Worm (Caenorhabditis elegans) whole organism, L1 larva: ENCODE results near the gene F14F7.4.

Experiments used
- C04F5.9 ChIP-seq: sonication (generic microtip); optimal IDR thresholded peaks from 2 replicates; lab custom pipeline; 2016; ENCODE audit warnings: missing genetic modification characterization, missing compliant biosample characterization
- C16A3.4 ChIP-seq: fragments of 150-350 bp; optimal IDR thresholded peaks from 2 replicates; lab custom pipeline; 2014; ENCODE audit warnings: missing biosample characterization, missing genetic modification characterization
- C34B4.2 ChIP-seq: sonication (generic microtip); optimal IDR thresholded peaks from 2 replicates; lab custom pipeline; 2017; ENCODE audit warnings: mild to moderate bottlenecking, missing genetic modification characterization, missing compliant biosample characterization
- alr-1 ChIP-seq: fragments of 200-800 bp; sonication (Bioruptor generic); optimal IDR thresholded peaks from 2 replicates; lab custom pipeline; 2018; ENCODE audit warnings: borderline replicate concordance, mild to moderate bottlenecking, missing genetic modification characterization, missing compliant biosample characterization
- aly-2 ChIP-seq: fragments of 150-350 bp; optimal IDR thresholded peaks from 2 replicates; lab custom pipeline; 2014; ENCODE audit warnings: missing biosample characterization, missing genetic modification characterization
- ama-1 ChIP-seq: fragments of 150-350 bp; optimal IDR thresholded peaks from 2 replicates; lab custom pipeline; 2014
- blmp-1 ChIP-seq: fragments of 150-350 bp; optimal IDR thresholded peaks from 2 replicates; lab custom pipeline; 2014; ENCODE audit warnings: missing biosample characterization, missing genetic modification characterization
- ceh-63 ChIP-seq: fragments of 200-800 bp; sonication (Bioruptor generic); optimal IDR thresholded peaks from 2 replicates; lab custom pipeline; 2018; ENCODE audit warnings: mild to moderate bottlenecking, missing genetic modification characterization, missing compliant biosample characterization
- ceh-90 ChIP-seq: sonication (generic microtip); optimal IDR thresholded peaks from 2 replicates; lab custom pipeline; 2016; ENCODE audit warnings: missing genetic modification characterization, missing compliant biosample characterization
- ces-1 ChIP-seq: fragments of 150-350 bp; optimal IDR thresholded peaks from 2 replicates; lab custom pipeline; 2014; ENCODE audit warnings: missing biosample characterization, missing genetic modification reagents, missing genetic modification characterization
- dpl-1 ChIP-seq, 3 experiments: fragments of 150-350 bp in 2 of 3; sonication (generic microtip) in 1 of 3; optimal IDR thresholded peaks; 2 replicates each; lab custom pipeline; 2014 to 2017; ENCODE audit warnings: missing biosample characterization in 3 of 3, missing genetic modification characterization in 3 of 3, missing genetic modification reagents in 3 of 3
- efl-3 ChIP-seq: fragments of 200-800 bp; sonication (Bioruptor generic); optimal IDR thresholded peaks from 2 replicates; lab custom pipeline; 2018; ENCODE audit warnings: mild to moderate bottlenecking, missing genetic modification characterization, missing compliant biosample characterization
- ets-5 ChIP-seq: fragments of 200-800 bp; sonication (Bioruptor generic); IDR thresholded peaks from 2 replicates; pipeline ENCODE4 v1.3.6; 2022; ENCODE audit warnings: missing genetic modification characterization, missing compliant biosample characterization
- fkh-10 ChIP-seq: sonication (generic microtip); optimal IDR thresholded peaks from 2 replicates; lab custom pipeline; 2017; ENCODE audit warnings: missing biosample characterization, missing genetic modification reagents, missing genetic modification characterization
- fkh-8 ChIP-seq: sonication (generic microtip); optimal IDR thresholded peaks from 2 replicates; lab custom pipeline; 2016; ENCODE audit warnings: mild to moderate bottlenecking, missing genetic modification characterization, missing compliant biosample characterization
- fos-1 ChIP-seq: fragments of 150-350 bp; optimal IDR thresholded peaks from 2 replicates; lab custom pipeline; 2014; ENCODE audit warnings: missing biosample characterization, missing genetic modification characterization
- hlh-17 ChIP-seq: fragments of 200-800 bp; sonication (Bioruptor generic); optimal IDR thresholded peaks from 2 replicates; lab custom pipeline; 2018; ENCODE audit warnings: missing genetic modification characterization, mild to moderate bottlenecking, missing compliant biosample characterization, moderate library complexity, borderline replicate concordance
- hlh-4 ChIP-seq: sonication (generic microtip); optimal IDR thresholded peaks from 2 replicates; lab custom pipeline; 2016; ENCODE audit warnings: mild to moderate bottlenecking, missing genetic modification characterization, missing compliant biosample characterization
- hpl-2 ChIP-seq: fragments of 150-350 bp; optimal IDR thresholded peaks from 2 replicates; lab custom pipeline; 2014; ENCODE audit warnings: missing biosample characterization, missing genetic modification reagents, missing genetic modification characterization
- jun-1 ChIP-seq: fragments of 150-350 bp; optimal IDR thresholded peaks from 2 replicates; lab custom pipeline; 2014; ENCODE audit warnings: missing biosample characterization, missing genetic modification reagents, missing genetic modification characterization
- lin-13 ChIP-seq: fragments of 150-350 bp; optimal IDR thresholded peaks from 2 replicates; lab custom pipeline; 2014; ENCODE audit warnings: missing biosample characterization, missing genetic modification reagents, missing genetic modification characterization
- lin-15B ChIP-seq: fragments of 150-350 bp; sonication (generic microtip); optimal IDR thresholded peaks from 3 replicates; lab custom pipeline; 2014; ENCODE audit warnings: missing biosample characterization, missing genetic modification characterization
- lir-3 ChIP-seq: sonication (generic microtip); optimal IDR thresholded peaks from 2 replicates; lab custom pipeline; 2016; ENCODE audit warnings: mild to moderate bottlenecking, missing genetic modification characterization, moderate library complexity, missing compliant biosample characterization; ENCODE audit not compliant: poor library complexity
- lsy-2 ChIP-seq, 2 experiments: fragments of 150-350 bp; optimal IDR thresholded peaks; 2 replicates each; lab custom pipeline; 2014; ENCODE audit warnings: missing biosample characterization in 2 of 2, missing genetic modification characterization in 2 of 2
- mab-9 ChIP-seq: fragments of 200-800 bp; sonication (Bioruptor generic); IDR thresholded peaks from 2 replicates; pipeline ENCODE4 v1.3.6; 2022; ENCODE audit warnings: missing genetic modification reagents, missing genetic modification characterization, missing compliant biosample characterization
- mep-1 ChIP-seq: fragments of 150-350 bp; optimal IDR thresholded peaks from 2 replicates; lab custom pipeline; 2014; ENCODE audit warnings: missing biosample characterization, missing genetic modification characterization
- nhr-12 ChIP-seq: sonication (generic microtip); optimal IDR thresholded peaks from 2 replicates; lab custom pipeline; 2017; ENCODE audit warnings: missing biosample characterization, missing genetic modification characterization
- nhr-237 ChIP-seq: fragments of 150-350 bp; optimal IDR thresholded peaks from 2 replicates; lab custom pipeline; 2014; ENCODE audit warnings: missing biosample characterization, missing genetic modification characterization
- nhr-28 ChIP-seq: fragments of 150-350 bp; optimal IDR thresholded peaks from 2 replicates; lab custom pipeline; 2014; ENCODE audit warnings: missing biosample characterization, missing genetic modification characterization
- nhr-71 ChIP-seq: sonication (generic microtip); optimal IDR thresholded peaks from 2 replicates; lab custom pipeline; 2016; ENCODE audit warnings: mild to moderate bottlenecking, missing genetic modification characterization, moderate library complexity, missing compliant biosample characterization
- nhr-76 ChIP-seq: sonication (generic microtip); optimal IDR thresholded peaks from 2 replicates; lab custom pipeline; 2017; ENCODE audit warnings: missing biosample characterization, missing genetic modification characterization
- nhr-77 ChIP-seq: fragments of 150-350 bp; optimal IDR thresholded peaks from 2 replicates; lab custom pipeline; 2014; ENCODE audit warnings: missing biosample characterization, missing genetic modification characterization
- nhr-84 ChIP-seq: sonication (generic microtip); optimal IDR thresholded peaks from 2 replicates; lab custom pipeline; 2017; ENCODE audit warnings: missing biosample characterization, missing genetic modification characterization
- nhr-85 ChIP-seq: sonication (generic microtip); peaks from one replicate; lab custom pipeline; 2016; ENCODE audit warnings: missing genetic modification characterization, inconsistent platforms, missing compliant biosample characterization
- pqm-1 ChIP-seq: sonication (generic microtip); optimal IDR thresholded peaks from 3 replicates; lab custom pipeline; 2017; ENCODE audit warnings: missing biosample characterization, missing genetic modification characterization
- rnt-1 ChIP-seq: sonication (generic microtip); optimal IDR thresholded peaks from 2 replicates; lab custom pipeline; 2016; ENCODE audit warnings: mild to moderate bottlenecking, missing genetic modification characterization, moderate library complexity, missing compliant biosample characterization
- skn-1 ChIP-seq: fragments of 150-350 bp; optimal IDR thresholded peaks from 2 replicates; lab custom pipeline; 2014; ENCODE audit warnings: missing biosample characterization, missing genetic modification characterization
- snu-23 ChIP-seq: sonication (generic microtip); optimal IDR thresholded peaks from 2 replicates; lab custom pipeline; 2016; ENCODE audit warnings: missing genetic modification characterization, missing compliant biosample characterization
- sptf-1 ChIP-seq: fragments of 150-350 bp; optimal IDR thresholded peaks from 2 replicates; lab custom pipeline; 2014; ENCODE audit warnings: missing biosample characterization, missing genetic modification characterization
- swsn-7 ChIP-seq: sonication (generic microtip); optimal IDR thresholded peaks from 2 replicates; lab custom pipeline; 2016; ENCODE audit warnings: missing genetic modification characterization, missing compliant biosample characterization
- tbx-2 ChIP-seq: sonication (generic microtip); optimal IDR thresholded peaks from 2 replicates; lab custom pipeline; 2016; ENCODE audit warnings: missing genetic modification characterization, missing compliant biosample characterization
- tlp-1 ChIP-seq: fragments of 150-350 bp; optimal IDR thresholded peaks from 2 replicates; lab custom pipeline; 2014; ENCODE audit warnings: missing biosample characterization, missing genetic modification characterization
- unc-62 ChIP-seq: fragments of 150-350 bp; optimal IDR thresholded peaks from 2 replicates; lab custom pipeline; 2014; ENCODE audit warnings: missing biosample characterization, missing genetic modification reagents, missing genetic modification characterization
- unc-86 ChIP-seq: sonication (generic microtip); optimal IDR thresholded peaks from 2 replicates; lab custom pipeline; 2016; ENCODE audit warnings: missing genetic modification characterization, missing compliant biosample characterization
- vab-15 ChIP-seq: sonication (generic microtip); optimal IDR thresholded peaks from 2 replicates; lab custom pipeline; 2017; ENCODE audit warnings: missing genotype, mild to moderate bottlenecking, missing genetic modification characterization, missing compliant biosample characterization
- zag-1 ChIP-seq: fragments of 150-350 bp; optimal IDR thresholded peaks from 2 replicates; lab custom pipeline; 2014; ENCODE audit warnings: missing biosample characterization, missing genetic modification characterization
- zip-4 ChIP-seq: fragments of 200-800 bp; sonication (Bioruptor generic); optimal IDR thresholded peaks from 2 replicates; lab custom pipeline; 2018; ENCODE audit warnings: mild to moderate bottlenecking, missing genetic modification characterization, moderate library complexity, missing compliant biosample characterization
- ztf-4 ChIP-seq: fragments of 150-350 bp; optimal IDR thresholded peaks from 2 replicates; lab custom pipeline; 2014; ENCODE audit warnings: missing biosample characterization, missing genetic modification characterization

F14F7.4 gene

DNA sequence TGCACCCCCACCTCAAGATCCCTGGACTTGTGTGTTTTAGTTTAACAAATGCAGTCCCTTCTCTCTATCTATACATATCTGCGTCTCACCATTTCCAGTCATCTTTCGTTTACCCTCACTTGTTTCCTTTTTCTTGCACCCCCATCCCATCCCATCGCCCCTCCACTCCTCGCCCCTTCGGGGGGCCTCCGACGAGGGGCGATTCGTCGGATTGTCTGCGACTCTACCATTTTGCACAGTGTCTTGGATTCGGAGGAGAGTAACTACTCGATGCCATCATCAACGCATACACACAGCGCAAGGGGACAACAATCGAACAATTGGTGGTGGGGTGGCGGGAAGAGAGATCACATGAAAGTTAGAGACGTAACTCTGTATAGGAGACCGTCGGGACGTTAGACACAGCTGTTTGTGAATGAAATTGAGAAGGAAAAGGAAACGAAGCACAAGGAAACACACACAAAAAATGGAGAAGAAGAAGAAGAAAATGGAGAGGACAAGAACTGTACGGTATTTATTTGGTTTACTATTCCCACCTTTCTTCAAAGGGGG lies 33.0 kb upstream of the F14F7.4 start (continued):
- peak; percentile 96 for TF ChIP-seq nhr-77 (tag; lab: Kevin White, UChicago)
- peak; percentile 92 for TF ChIP-seq C16A3.4 (tag; lab: Kevin White, UChicago)
- peak; percentile 83 for TF ChIP-seq fos-1
- TF ChIP-seq jun-1 (tag; lab: Kevin White, UChicago), result peak; percentile 91
- TF ChIP-seq nhr-237 (tag; lab: Kevin White, UChicago), result peak; percentile 82
- peak; percentile 90 to 92 for TF ChIP-seq lsy-2 (tag; optimal IDR thresholded peaks at IDR 0.05; lab: Kevin White, UChicago)
- peak; percentile 61 for TF ChIP-seq vab-15
- TF ChIP-seq ztf-4, result peak; percentile 92
- TF ChIP-seq lir-3 (tag; lab: Kevin White, UChicago), result peak; percentile 52

DNA sequence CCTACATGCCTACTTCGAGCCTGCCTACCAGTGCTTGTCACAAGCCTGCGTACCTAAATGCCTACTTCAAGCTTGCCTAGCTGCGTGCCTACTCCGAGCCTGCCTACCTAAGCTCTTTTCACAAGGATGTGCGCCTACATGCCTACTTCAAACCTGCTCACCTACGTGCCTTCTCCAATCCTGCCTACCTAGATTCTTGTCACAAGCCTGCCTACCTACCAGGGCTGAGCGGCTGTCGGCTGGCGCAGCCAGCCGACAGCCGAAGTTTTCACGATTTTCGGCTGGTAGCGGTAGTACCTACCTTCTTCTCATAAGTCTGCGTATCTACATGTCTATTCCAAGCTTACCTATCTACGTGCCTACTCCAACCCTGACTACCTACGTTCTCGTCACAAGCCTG lies 32.2 kb upstream of the F14F7.4 start:
- no peak for TF ChIP-seq nhr-28 (tag; lab: Kevin White, UChicago)
- TF ChIP-seq rnt-1 (tag; lab: Kevin White, UChicago), result peak; percentile 7
- no peak for TF ChIP-seq C04F5.9
- TF ChIP-seq ets-5 (GFP tag; lab: Robert Waterston, UW), result 0 out of 2 replicates have a peak, but pooled peaks have one; percentile 78
- TF ChIP-seq mab-9 (GFP tag; lab: Robert Waterston, UW), result peak; percentile 24; the same call in 1 of the 2 replicates
- TF ChIP-seq unc-62 (GFP tag; lab: Kevin White, UChicago), result no peak

DNA sequence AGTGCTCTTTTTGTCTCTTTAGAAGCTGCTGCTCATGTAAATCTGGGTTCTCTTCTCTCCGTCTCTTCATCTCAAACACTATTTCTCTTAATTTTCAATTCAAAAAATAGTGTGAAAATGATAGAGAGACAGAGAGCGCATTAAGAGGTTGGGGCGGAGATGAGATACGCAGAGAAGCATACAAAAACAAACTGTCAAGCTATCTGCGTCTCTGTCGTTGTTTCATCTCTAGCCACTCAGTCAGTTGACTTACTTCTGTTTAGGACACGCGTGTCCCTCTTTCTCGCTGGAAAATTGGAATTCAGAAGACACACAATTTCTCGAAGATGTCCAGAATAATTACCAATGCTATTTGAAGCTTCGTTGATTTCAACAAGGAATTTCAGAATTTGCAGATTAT lies 31.6 kb upstream of the F14F7.4 start:
- TF ChIP-seq swsn-7 (tag; lab: Kevin White, UChicago), result peak; percentile 97
- TF ChIP-seq nhr-76, result peak; percentile 50
- peak; percentile 93 for TF ChIP-seq aly-2 (tag; lab: Kevin White, UChicago)
- TF ChIP-seq ztf-4, result peak; percentile 96
- TF ChIP-seq dpl-1 (GFP tag; optimal IDR thresholded peaks at IDR 0.05; lab: Kevin White, UChicago), result peak; percentile 65 to 75 (median 73)
- peak; percentile 97 for TF ChIP-seq fkh-8 (tag; lab: Kevin White, UChicago)
- TF ChIP-seq nhr-12 (tag; lab: Kevin White, UChicago), result no peak
- TF ChIP-seq blmp-1 (tag; lab: Kevin White, UChicago), result peak; percentile 55
- peak; percentile 69 for TF ChIP-seq ces-1 (GFP tag; lab: Kevin White, UChicago)
- TF ChIP-seq hpl-2 (GFP tag; lab: Kevin White, UChicago), result peak; percentile 91
- peak; percentile 65 for TF ChIP-seq zip-4 (GFP tag; lab: Kevin White, UChicago)
- no peak for TF ChIP-seq pqm-1 (tag; lab: Kevin White, UChicago)
- peak; percentile 99 for TF ChIP-seq nhr-71 (tag; lab: Kevin White, UChicago)
- TF ChIP-seq lsy-2 (tag; optimal IDR thresholded peaks at IDR 0.05; lab: Kevin White, UChicago), result peak; percentile 95
- peak; percentile 86 for TF ChIP-seq C16A3.4 (tag; lab: Kevin White, UChicago)
- peak; percentile 94 for TF ChIP-seq lin-13 (GFP tag; lab: Kevin White, UChicago)
- TF ChIP-seq efl-3 (GFP tag; lab: Kevin White, UChicago), result no peak
- TF ChIP-seq tlp-1 (tag; lab: Kevin White, UChicago), result no peak
- TF ChIP-seq nhr-85 (tag; lab: Kevin White, UChicago), result peak; percentile 99
- peak; percentile 98 for TF ChIP-seq snu-23 (GFP tag; lab: Kevin White, UChicago)
- peak; percentile 99 for TF ChIP-seq tbx-2 (tag; lab: Kevin White, UChicago)
- TF ChIP-seq ceh-90 (tag; lab: Kevin White, UChicago), result peak; percentile 42
- TF ChIP-seq jun-1 (tag; lab: Kevin White, UChicago), result peak; percentile 94
- peak; percentile 82 for TF ChIP-seq skn-1
- TF ChIP-seq zag-1 (tag; lab: Kevin White, UChicago), result peak; percentile 92
- TF ChIP-seq fkh-10 (GFP tag; lab: Kevin White, UChicago), result peak; percentile 97
- TF ChIP-seq mab-9 (GFP tag; lab: Robert Waterston, UW), result peak; percentile 85
- TF ChIP-seq ceh-63 (GFP tag; lab: Kevin White, UChicago), result no peak
- peak; percentile 97 for TF ChIP-seq mep-1 (tag; lab: Kevin White, UChicago)
- TF ChIP-seq hlh-17 (GFP tag; lab: Kevin White, UChicago), result no peak
- TF ChIP-seq C34B4.2 (tag; lab: Kevin White, UChicago), result no peak
- no peak for TF ChIP-seq alr-1 (tag; lab: Kevin White, UChicago)
- TF ChIP-seq ama-1, result peak; percentile 93
- TF ChIP-seq ets-5 (GFP tag; lab: Robert Waterston, UW), result no peak
- TF ChIP-seq sptf-1 (tag; lab: Kevin White, UChicago), result no peak
- TF ChIP-seq lin-15B, result peak; percentile 49
- TF ChIP-seq vab-15, result no peak
- no peak for TF ChIP-seq hlh-4 (tag; lab: Kevin White, UChicago)
- TF ChIP-seq unc-86, result peak; percentile 98
- peak; percentile 76 for TF ChIP-seq C04F5.9
- no peak for TF ChIP-seq nhr-84 (tag; lab: Kevin White, UChicago)
